Worm (Caenorhabditis elegans) whole organism, L3 larva: ENCODE results near the gene Y41C4A.8.

ENCODE experiments used
- ceh-82 ChIP-seq: fragments of 150-350 bp; optimal IDR thresholded peaks from 2 replicates; lab custom pipeline; 2014; ENCODE audit warnings: missing biosample characterization, missing genetic modification characterization
- nhr-12 ChIP-seq: fragments of 150-350 bp; optimal IDR thresholded peaks from 2 replicates; lab custom pipeline; 2014; ENCODE audit warnings: missing biosample characterization, missing genetic modification characterization
- nhr-237 ChIP-seq: fragments of 150-350 bp; optimal IDR thresholded peaks from 2 replicates; lab custom pipeline; 2014; ENCODE audit warnings: missing biosample characterization, missing genetic modification characterization
- nhr-77 ChIP-seq: fragments of 150-350 bp; optimal IDR thresholded peaks from 2 replicates; lab custom pipeline; 2014; ENCODE audit warnings: missing biosample characterization, missing genetic modification characterization
- pha-4 ChIP-seq: fragments of 150-350 bp; optimal IDR thresholded peaks from 2 replicates; lab custom pipeline; 2014; ENCODE audit warnings: missing biosample characterization, missing genetic modification reagents, missing genetic modification characterization

- TF ChIP-seq nhr-77 (no peak), nhr-12 (tag; lab: Kevin White, UChicago) (no peak), pha-4 (no peak), ceh-82 (tag; lab: Kevin White, UChicago) (no peak), nhr-237 (tag; lab: Kevin White, UChicago) (no peak)
These were observed 45.2 kb downstream of the Y41C4A.8 start for ce11 chrIII:11663400-11663799.
